Fruit fly (Drosophila melanogaster): Measurements from ENCODE around the gene CG18823.

Gene CG18823

DNA sequence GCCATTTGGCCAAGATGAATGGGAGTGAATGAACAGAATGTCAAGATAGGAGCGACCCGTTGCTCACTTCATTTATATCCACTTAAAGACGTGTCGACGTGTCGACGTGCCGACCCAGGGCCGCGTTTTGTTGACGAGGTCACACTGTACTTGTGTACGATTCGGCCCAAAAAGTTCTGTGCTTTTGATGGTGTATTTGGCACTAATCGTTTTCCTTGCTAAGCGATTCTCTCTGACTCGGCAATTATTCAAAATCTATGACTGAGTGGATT lies 42.1 kb upstream of the CG18823 start (continued):
- no peak for TF ChIP-seq achi (GFP tag; optimal IDR thresholded peaks at IDR 0.05)
- TF ChIP-seq CG11762 (GFP tag; optimal IDR thresholded peaks at IDR 0.05; ENCODE audit: insufficient read depth): no peak
- TF ChIP-seq cyc (GFP tag; optimal IDR thresholded peaks at IDR 0.05): peak; percentile 34
- peak; percentile 31 for TF ChIP-seq Met (GFP tag; optimal IDR thresholded peaks at IDR 0.05)
- no peak for TF ChIP-seq CG16779 (tag; optimal IDR thresholded peaks at IDR 0.05)
- TF ChIP-seq CG8119 (GFP tag; IDR thresholded peaks at IDR 0.05): no peak
- no peak for TF ChIP-seq CG6792 (GFP tag; optimal IDR thresholded peaks at IDR 0.05)
- no peak for TF ChIP-seq pdm3 (GFP tag; optimal IDR thresholded peaks at IDR 0.05)
- TF ChIP-seq fkh (GFP tag; optimal IDR thresholded peaks at IDR 0.05): no peak
- no peak for TF ChIP-seq CG32006 (GFP tag; optimal IDR thresholded peaks at IDR 0.05)
- TF ChIP-seq CG6163 (GFP tag; IDR thresholded peaks at IDR 0.05): no peak
- no peak for TF ChIP-seq CG8632 (GFP tag; optimal IDR thresholded peaks at IDR 0.05)
- no peak for TF ChIP-seq CG3032 (tag; optimal IDR thresholded peaks at IDR 0.05)
- TF ChIP-seq CG31627 (GFP tag; optimal IDR thresholded peaks at IDR 0.05): peak; percentile 45
- TF ChIP-seq Blimp-1 (GFP tag; optimal IDR thresholded peaks at IDR 0.05): no peak
- no peak for TF ChIP-seq dac (GFP tag; optimal IDR thresholded peaks at IDR 0.05)
- TF ChIP-seq CG10631 (GFP tag; optimal IDR thresholded peaks at IDR 0.05): no peak
- TF ChIP-seq CG10669 (GFP tag; optimal IDR thresholded peaks at IDR 0.05): no peak
- no peak for TF ChIP-seq CG3919 (GFP tag; optimal IDR thresholded peaks at IDR 0.05)
- no peak for TF ChIP-seq CG9139 (GFP tag; optimal IDR thresholded peaks at IDR 0.05)
- TF ChIP-seq dsx (GFP tag; optimal IDR thresholded peaks at IDR 0.05; ENCODE audit: poor library complexity, severe bottlenecking): no peak
- peak; percentile 3 for TF ChIP-seq topi (GFP tag; optimal IDR thresholded peaks at IDR 0.05)
- TF ChIP-seq vri (GFP tag; optimal IDR thresholded peaks at IDR 0.05): no peak

DNA sequence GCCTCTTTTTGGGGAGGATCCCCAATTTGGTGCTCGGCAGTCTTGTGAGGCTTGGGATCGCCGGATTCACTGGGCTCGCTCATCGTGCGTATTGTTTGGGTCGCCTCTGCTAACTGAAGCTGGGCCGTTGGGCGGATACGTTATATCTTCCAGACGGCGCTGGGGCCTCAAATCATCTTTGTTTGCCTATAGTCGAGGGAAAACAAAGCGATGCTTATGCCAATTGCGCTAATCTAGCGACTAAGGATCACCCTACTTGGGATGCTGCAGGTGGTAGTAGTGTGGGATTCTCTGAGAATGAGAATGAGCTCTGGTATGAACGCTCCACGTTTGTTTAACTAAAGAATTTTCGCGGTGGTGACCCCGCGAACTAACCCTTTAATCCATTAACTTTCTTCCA lies 38.5 kb upstream of the CG18823 start, which contains the start of gene CG3690:
TSS of gene CG3690 (minus strand) at position 101 of the 400 bp plus-strand sequence.
- TF ChIP-seq Hr39 (GFP tag; optimal IDR thresholded peaks at IDR 0.05) (no peak), Ets21C (GFP tag; optimal IDR thresholded peaks at IDR 0.05) (no peak), CG31627 (GFP tag; optimal IDR thresholded peaks at IDR 0.05) (no peak), cyc (GFP tag; optimal IDR thresholded peaks at IDR 0.05) (no peak), Sox15 (GFP tag; optimal IDR thresholded peaks at IDR 0.05) (no peak), Hr4 (GFP tag; optimal IDR thresholded peaks at IDR 0.05) (no peak), Ets96B (tag; optimal IDR thresholded peaks at IDR 0.05) (no peak), Sox14 (GFP tag; optimal IDR thresholded peaks at IDR 0.05) (no peak), pdm3 (GFP tag; optimal IDR thresholded peaks at IDR 0.05) (no peak), CG6808 (GFP tag; optimal IDR thresholded peaks at IDR 0.05) (no peak), CG6276 (GFP tag; optimal IDR thresholded peaks at IDR 0.05) (no peak), CG4318 (GFP tag; optimal IDR thresholded peaks at IDR 0.05) (no peak), CG16779 (tag; optimal IDR thresholded peaks at IDR 0.05) (no peak), fkh (GFP tag; optimal IDR thresholded peaks at IDR 0.05) (no peak), CG8632 (GFP tag; optimal IDR thresholded peaks at IDR 0.05) (no peak), CG3919 (GFP tag; optimal IDR thresholded peaks at IDR 0.05) (no peak), CG6163 (GFP tag; IDR thresholded peaks at IDR 0.05) (no peak)

DNA sequence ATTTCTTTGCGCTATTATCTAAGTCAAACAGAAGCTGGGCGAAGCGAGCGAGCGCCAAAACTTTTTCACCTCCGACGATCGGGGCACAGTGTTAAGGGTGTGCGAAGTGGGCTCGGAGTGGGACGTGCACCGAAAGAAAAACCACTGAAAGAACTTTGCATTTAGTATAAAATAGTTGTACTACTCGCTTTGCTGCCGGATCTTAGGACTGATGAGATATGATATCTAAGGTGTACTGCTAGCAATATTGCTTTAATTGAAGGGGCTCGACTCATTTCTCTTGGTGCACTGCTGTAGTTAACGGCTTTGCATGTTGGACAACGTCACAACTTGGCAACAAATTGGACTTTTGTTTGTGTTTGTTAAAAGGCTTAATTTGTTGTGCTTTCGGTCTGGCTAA lies 36.5 kb upstream of the CG18823 start:
- TF ChIP-seq CG3032 (tag; optimal IDR thresholded peaks at IDR 0.05) (no peak), Ets96B (tag; optimal IDR thresholded peaks at IDR 0.05) (no peak), dac (GFP tag; optimal IDR thresholded peaks at IDR 0.05) (no peak), CG7368 (GFP tag; optimal IDR thresholded peaks at IDR 0.05) (no peak), CG16779 (tag; optimal IDR thresholded peaks at IDR 0.05) (no peak), topi (GFP tag; optimal IDR thresholded peaks at IDR 0.05) (peak; percentile 7), fd59A (GFP tag; optimal IDR thresholded peaks at IDR 0.05) (no peak), Hr38 (GFP tag; optimal IDR thresholded peaks at IDR 0.05) (no peak), CG6808 (GFP tag; optimal IDR thresholded peaks at IDR 0.05) (no peak), CG34406 (GFP tag; optimal IDR thresholded peaks at IDR 0.05) (no peak), dsx (GFP tag; optimal IDR thresholded peaks at IDR 0.05; ENCODE audit: poor library complexity, severe bottlenecking) (no peak), Sox14 (GFP tag; optimal IDR thresholded peaks at IDR 0.05) (no peak), CG3919 (GFP tag; optimal IDR thresholded peaks at IDR 0.05) (no peak), CG8119 (GFP tag; IDR thresholded peaks at IDR 0.05) (no peak), Hr4 (GFP tag; optimal IDR thresholded peaks at IDR 0.05) (no peak), CG6792 (GFP tag; optimal IDR thresholded peaks at IDR 0.05) (no peak), Sox102F (GFP tag; optimal IDR thresholded peaks at IDR 0.05) (no peak), Hr39 (GFP tag; optimal IDR thresholded peaks at IDR 0.05) (no peak), CG8632 (GFP tag; optimal IDR thresholded peaks at IDR 0.05) (no peak), CG11902 (GFP tag; optimal IDR thresholded peaks at IDR 0.05) (no peak), CG10669 (GFP tag; optimal IDR thresholded peaks at IDR 0.05) (no peak), ss (GFP tag; optimal IDR thresholded peaks at IDR 0.05) (no peak), Lpt (GFP tag; optimal IDR thresholded peaks at IDR 0.05) (no peak), spab (GFP tag; optimal IDR thresholded peaks at IDR 0.05) (no peak), vri (GFP tag; optimal IDR thresholded peaks at IDR 0.05) (no peak), CG6163 (GFP tag; IDR thresholded peaks at IDR 0.05) (0 out of 3 replicates have a peak, but pooled peaks have one; percentile 48), CG9139 (GFP tag; optimal IDR thresholded peaks at IDR 0.05) (no peak), Gug (GFP tag; IDR thresholded peaks at IDR 0.05) (no peak), CG11762 (GFP tag; optimal IDR thresholded peaks at IDR 0.05; ENCODE audit: insufficient read depth) (no peak), fd85E (GFP tag; optimal IDR thresholded peaks at IDR 0.05) (no peak), CG32006 (GFP tag; optimal IDR thresholded peaks at IDR 0.05) (no peak), CG6276 (GFP tag; optimal IDR thresholded peaks at IDR 0.05) (no peak), CG11294 (GFP tag; IDR thresholded peaks at IDR 0.05) (no peak)
